Fruit fly (Drosophila melanogaster) whole organism, pupa: Measurements from ENCODE around the gene nompC.

Experiments used
- CG17806 ChIP-seq: fragments of 200-800 bp; sonication (Bioruptor generic); optimal IDR thresholded peaks from 2 replicates; lab custom pipeline; 2018; ENCODE audit warnings: missing biosample characterization, mild to moderate bottlenecking, missing genetic modification characterization, moderate library complexity
- CG4496 ChIP-seq: fragments of 200-800 bp; sonication (Bioruptor generic); IDR thresholded peaks from 3 replicates; pipeline ENCODE4 v1.3.6; 2022; ENCODE audit warnings: missing biosample characterization, missing genetic modification characterization
- CG9948 ChIP-seq: fragments of 200-800 bp; sonication (Bioruptor generic); optimal IDR thresholded peaks from 2 replicates; lab custom pipeline; 2018; ENCODE audit warnings: missing biosample characterization, mild to moderate bottlenecking, missing genetic modification characterization, moderate library complexity
- D1 ChIP-seq: fragments of 200-800 bp; sonication (Bioruptor generic); optimal IDR thresholded peaks from 2 replicates; lab custom pipeline; 2018; ENCODE audit warnings: missing biosample characterization, mild to moderate bottlenecking, missing genetic modification characterization, moderate library complexity
- Pif1A ChIP-seq: fragments of 200-800 bp; sonication (Bioruptor generic); optimal IDR thresholded peaks from 3 replicates; lab custom pipeline; 2016; ENCODE audit warnings: missing biosample characterization, missing genetic modification characterization
- Snoo ChIP-seq: fragments of 200-800 bp; sonication (Bioruptor generic); optimal IDR thresholded peaks from 3 replicates; lab custom pipeline; 2017; ENCODE audit warnings: missing biosample characterization, mild to moderate bottlenecking, missing genetic modification characterization, inconsistent platforms
- fd96Ca ChIP-seq: fragments of 200-800 bp; sonication (Bioruptor generic); IDR thresholded peaks from 3 replicates; pipeline ENCODE4 v1.3.6; 2022; ENCODE audit warnings: missing biosample characterization, missing genetic modification characterization

DNA sequence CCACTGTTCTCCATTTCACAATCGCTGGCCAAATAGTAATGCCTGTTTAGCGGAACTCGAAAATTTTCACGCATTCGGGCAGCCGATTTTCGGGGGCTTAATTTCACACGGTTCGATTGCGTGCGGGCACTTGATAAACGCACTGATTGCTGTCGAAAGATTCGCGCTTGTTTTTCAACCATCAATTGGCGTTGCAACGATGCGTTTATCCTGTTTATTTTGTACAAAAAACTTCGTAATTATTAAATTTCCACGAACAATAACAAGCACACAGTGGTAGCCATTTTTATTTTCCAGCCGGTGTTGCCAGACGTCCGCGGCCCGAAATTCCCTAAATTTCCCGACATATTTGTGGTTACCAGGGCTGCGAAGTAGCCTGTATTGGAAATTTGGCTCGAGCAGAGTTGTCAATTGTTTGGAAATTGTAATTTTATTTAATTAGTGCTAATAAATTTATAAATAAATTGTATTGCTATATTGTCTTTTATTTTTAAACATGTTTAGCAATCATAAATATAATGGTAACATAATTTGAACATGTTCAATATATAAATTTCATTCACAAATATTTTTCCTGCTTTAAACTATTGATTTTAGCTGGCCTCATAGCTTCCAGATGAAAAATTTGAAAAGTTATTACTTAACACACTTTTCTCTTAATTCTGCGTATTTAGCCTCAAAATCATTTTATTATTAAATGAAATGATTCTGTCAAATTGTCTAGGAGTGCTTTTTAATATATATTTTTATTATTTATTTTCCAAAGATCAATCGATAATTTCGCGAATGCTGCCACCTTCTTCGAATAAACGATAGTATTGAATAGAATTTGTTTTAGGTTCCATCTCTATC, 19.4 kb upstream of the nompC start, which contains the start of the genes Ncoa6 and cype:
- peak; percentile 33 for TF ChIP-seq CG9948
- peak; percentile 25 for TF ChIP-seq Snoo (tag; lab: Kevin White, UChicago)
- no peak for TF ChIP-seq Pif1A
- peak; percentile 14; the same call in 1 of the 3 replicates for TF ChIP-seq fd96Ca (GFP tag; lab: Robert Waterston, UW)
- peak; percentile 59; the same call in 1 of the 3 replicates for TF ChIP-seq CG4496
- peak; percentile 51 for TF ChIP-seq CG17806 (tag; lab: Kevin White, UChicago)
- no peak for TF ChIP-seq D1 (tag; lab: Kevin White, UChicago)
